Fruit fly (Drosophila melanogaster): ENCODE measurements around the gene CG5013.

The CG5013 gene

dm6 chr3R:16071689-16072580 is 22.5 kb downstream of the CG5013 start (continued):
- TF ChIP-seq spab (GFP tag; optimal IDR thresholded peaks at IDR 0.05), result peak; percentile 71
- TF ChIP-seq Gug (GFP tag; IDR thresholded peaks at IDR 0.05), result peak; percentile 65
- TF ChIP-seq lz (GFP tag; optimal IDR thresholded peaks at IDR 0.05), result peak; percentile 70
- TF ChIP-seq CG15336 (GFP tag; IDR thresholded peaks at IDR 0.05), result peak; percentile 94
- TF ChIP-seq Ets96B (tag; optimal IDR thresholded peaks at IDR 0.05), result peak; percentile 92
- peak; percentile 89 for TF ChIP-seq CG6163 (GFP tag; IDR thresholded peaks at IDR 0.05)
- peak; percentile 73 for TF ChIP-seq CG10669 (GFP tag; optimal IDR thresholded peaks at IDR 0.05)
- peak; percentile 93 for TF ChIP-seq CG10631 (GFP tag; optimal IDR thresholded peaks at IDR 0.05)
- peak; percentile 85 for TF ChIP-seq CG6792 (GFP tag; optimal IDR thresholded peaks at IDR 0.05)
- TF ChIP-seq Smox (GFP tag; optimal IDR thresholded peaks at IDR 0.05), result no peak

- TF ChIP-seq CG6808 (GFP tag; optimal IDR thresholded peaks at IDR 0.05), result peak; percentile 0
- TF ChIP-seq CG16779 (tag; optimal IDR thresholded peaks at IDR 0.05), result peak; percentile 9
- TF ChIP-seq dsx (GFP tag; optimal IDR thresholded peaks at IDR 0.05; ENCODE audit: poor library complexity, severe bottlenecking), result peak; percentile 53
- TF ChIP-seq pdm3 (GFP tag; optimal IDR thresholded peaks at IDR 0.05), result no peak
- TF ChIP-seq CG32006 (GFP tag; optimal IDR thresholded peaks at IDR 0.05), result peak; percentile 24
Measured at dm6 chr3R:16072581-16072908, 23.1 kb downstream of the CG5013 start.

- TF ChIP-seq Ets21C (GFP tag; optimal IDR thresholded peaks at IDR 0.05) (no peak), CG32006 (GFP tag; optimal IDR thresholded peaks at IDR 0.05) (no peak), esn (GFP tag; optimal IDR thresholded peaks at IDR 0.05) (no peak), Sox14 (GFP tag; optimal IDR thresholded peaks at IDR 0.05) (no peak), CG3919 (GFP tag; optimal IDR thresholded peaks at IDR 0.05) (no peak), OdsH (GFP tag; optimal IDR thresholded peaks at IDR 0.05) (no peak), vri (GFP tag; optimal IDR thresholded peaks at IDR 0.05) (no peak), CG6808 (GFP tag; optimal IDR thresholded peaks at IDR 0.05) (no peak), fd85E (GFP tag; optimal IDR thresholded peaks at IDR 0.05) (no peak)
Measured at dm6 chr3R:16074122-16074521, 24.7 kb downstream of the CG5013 start.

- TF ChIP-seq CG6854 (GFP tag; optimal IDR thresholded peaks at IDR 0.05) (no peak), CG6276 (GFP tag; optimal IDR thresholded peaks at IDR 0.05) (no peak), CG34406 (GFP tag; optimal IDR thresholded peaks at IDR 0.05) (no peak), CG32006 (GFP tag; optimal IDR thresholded peaks at IDR 0.05) (no peak), Ets21C (GFP tag; optimal IDR thresholded peaks at IDR 0.05) (no peak), Lpt (GFP tag; optimal IDR thresholded peaks at IDR 0.05) (no peak), Sox15 (GFP tag; optimal IDR thresholded peaks at IDR 0.05) (no peak), eg (GFP tag; IDR thresholded peaks at IDR 0.05) (no peak), CG6792 (GFP tag; optimal IDR thresholded peaks at IDR 0.05) (no peak), CG11902 (GFP tag; optimal IDR thresholded peaks at IDR 0.05) (no peak), Blimp-1 (GFP tag; optimal IDR thresholded peaks at IDR 0.05) (no peak), fd85E (GFP tag; optimal IDR thresholded peaks at IDR 0.05) (no peak), CG3919 (GFP tag; optimal IDR thresholded peaks at IDR 0.05) (no peak)
Measured at dm6 chr3R:16078247-16078646, 28.8 kb downstream of the CG5013 start.

dm6 chr3R:16080942-16081589 is 31.6 kb downstream of the CG5013 start, which contains the start of gene CG32855:
TSS of gene CG32855 (minus strand) at chr3R:16080992.
- no peak for TF ChIP-seq esn (GFP tag; optimal IDR thresholded peaks at IDR 0.05)
- peak; percentile 45 for TF ChIP-seq CG32006 (GFP tag; optimal IDR thresholded peaks at IDR 0.05)
- TF ChIP-seq fkh (GFP tag; optimal IDR thresholded peaks at IDR 0.05), result peak; percentile 33
- TF ChIP-seq vri (GFP tag; optimal IDR thresholded peaks at IDR 0.05), result no peak
- TF ChIP-seq CG6808 (GFP tag; optimal IDR thresholded peaks at IDR 0.05), result no peak
- no peak for TF ChIP-seq CG7368 (GFP tag; optimal IDR thresholded peaks at IDR 0.05)
- no peak for TF ChIP-seq CG3032 (tag; optimal IDR thresholded peaks at IDR 0.05)
- TF ChIP-seq CG3919 (GFP tag; optimal IDR thresholded peaks at IDR 0.05), result peak; percentile 33
- TF ChIP-seq Eip78C (GFP tag), result peak; percentile 75
- TF ChIP-seq Hr4 (GFP tag; optimal IDR thresholded peaks at IDR 0.05), result peak; percentile 32
- TF ChIP-seq CG34406 (GFP tag; optimal IDR thresholded peaks at IDR 0.05), result peak; percentile 10
- TF ChIP-seq acj6 (GFP tag; optimal IDR thresholded peaks at IDR 0.05), result no peak
- TF ChIP-seq CG8319 (GFP tag; optimal IDR thresholded peaks at IDR 0.05), result no peak
- peak; percentile 23 for TF ChIP-seq pdm3 (GFP tag; optimal IDR thresholded peaks at IDR 0.05)
- TF ChIP-seq fd85E (GFP tag; optimal IDR thresholded peaks at IDR 0.05), result no peak
- 0 out of 2 replicates have a peak, but pooled peaks have one; percentile 27 for TF ChIP-seq CG15336 (GFP tag; IDR thresholded peaks at IDR 0.05)
